Worm (Caenorhabditis elegans): Measurements from ENCODE around the gene T01B7.5.

DNA sequence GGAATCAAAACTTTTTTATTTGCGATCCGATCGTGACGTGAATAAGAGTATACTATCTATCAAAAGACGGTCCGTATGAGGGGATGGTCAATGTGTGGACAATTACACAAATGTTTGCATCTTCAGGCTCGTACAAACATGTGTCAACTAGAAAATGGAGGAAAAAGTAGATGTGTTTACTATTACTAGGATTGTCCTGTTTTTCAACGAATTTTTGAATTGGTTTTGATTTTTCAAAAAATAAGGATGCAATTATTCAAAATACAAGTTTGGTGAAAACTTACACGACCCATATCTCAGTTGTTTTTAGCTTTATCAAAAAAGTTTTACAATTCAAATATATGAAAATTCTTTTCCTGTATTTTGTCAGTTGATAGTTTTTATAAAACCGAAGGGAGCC, 38.6 kb downstream of the T01B7.5 start, which contains the start of gene K08F8.7:
- no peak for TF ChIP-seq pqm-1 (tag; optimal IDR thresholded peaks at IDR 0.05)
- no peak for TF ChIP-seq nhr-10 (tag; optimal IDR thresholded peaks at IDR 0.05)
- no peak for TF ChIP-seq tag-97 (GFP tag; IDR thresholded peaks at IDR 0.05)
- no peak for TF ChIP-seq ama-1 (optimal IDR thresholded peaks at IDR 0.05)
- no peak for TF ChIP-seq sdz-12 (GFP tag; optimal IDR thresholded peaks at IDR 0.05)
- TF ChIP-seq F10B5.3 (tag; optimal IDR thresholded peaks at IDR 0.05): no peak
- no peak for TF ChIP-seq F44E2.7 (GFP tag; IDR thresholded peaks at IDR 0.05)
